Worm (Caenorhabditis elegans) whole organism, early embryonic: ENCODE measurements around the gene exos-9.

Experiments
- F13C5.2 ChIP-seq: sonication (generic microtip); optimal IDR thresholded peaks from 2 replicates; lab custom pipeline; 2017; ENCODE audit warnings: mild to moderate bottlenecking, missing genetic modification characterization, inconsistent platforms, missing compliant biosample characterization
- aly-1 ChIP-seq: sonication (generic microtip); optimal IDR thresholded peaks from 2 replicates; lab custom pipeline; 2016; ENCODE audit warnings: missing genetic modification characterization, missing compliant biosample characterization
- ama-1 ChIP-seq: fragments of 150-350 bp; optimal IDR thresholded peaks from 2 replicates; lab custom pipeline; 2014
- ceh-36 ChIP-seq: sonication (generic microtip); optimal IDR thresholded peaks from 2 replicates; lab custom pipeline; 2016; ENCODE audit warnings: missing genetic modification characterization, inconsistent platforms, missing compliant biosample characterization
- ets-7 ChIP-seq: sonication (generic microtip); optimal IDR thresholded peaks from 2 replicates; lab custom pipeline; 2016; ENCODE audit warnings: missing genotype, missing genetic modification characterization, missing compliant biosample characterization
- flt-1 ChIP-seq: fragments of 200-800 bp; sonication (Bioruptor generic); IDR thresholded peaks from 2 replicates; pipeline ENCODE4 v1.3.6; 2022; ENCODE audit warnings: missing genetic modification characterization, missing compliant biosample characterization
- hnd-1 ChIP-seq: sonication (generic microtip); optimal IDR thresholded peaks from 2 replicates; lab custom pipeline; 2016; ENCODE audit warnings: missing genetic modification characterization, missing compliant biosample characterization

DNA sequence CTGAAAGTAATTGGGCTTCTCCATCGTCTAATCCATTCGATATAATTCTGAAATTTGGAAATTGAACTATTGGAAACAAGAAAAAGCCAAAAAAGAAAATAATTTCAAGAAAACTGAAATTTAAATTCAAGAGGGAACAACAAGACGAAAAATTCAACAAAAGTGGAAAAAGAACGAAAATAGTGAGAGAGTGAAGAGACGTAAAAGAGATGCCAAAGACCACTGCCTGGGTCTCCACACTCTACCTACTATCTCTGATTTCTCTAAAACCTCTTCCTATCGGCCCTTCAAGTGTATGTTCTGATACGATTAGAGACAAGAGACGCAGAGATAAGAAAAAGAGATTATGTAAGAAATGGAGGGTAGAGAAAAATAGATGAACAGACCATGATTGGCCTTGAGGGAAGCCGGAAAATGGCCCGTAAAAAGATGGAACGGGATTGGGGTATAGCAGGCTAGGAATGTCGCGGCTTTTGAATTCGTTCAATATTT lies 44.1 kb downstream of the exos-9 start, which contains the start of gene ogt-1:
- TF ChIP-seq ama-1 (lab: Kevin White, UChicago): no peak
- peak; percentile 32 for TF ChIP-seq F13C5.2 (tag; lab: Kevin White, UChicago)
- TF ChIP-seq ceh-36: no peak
- no peak for TF ChIP-seq aly-1 (tag; lab: Kevin White, UChicago)
- TF ChIP-seq hnd-1 (tag; lab: Kevin White, UChicago): no peak
- no peak for TF ChIP-seq flt-1 (GFP tag; lab: Robert Waterston, UW)
- no peak for TF ChIP-seq ets-7 (tag; lab: Kevin White, UChicago)
